Worm (Caenorhabditis elegans) whole organism, L4 larva: ENCODE measurements around the gene hpo-31.

Experiments
- F10B5.3 ChIP-seq: sonication (generic microtip); optimal IDR thresholded peaks from 2 replicates; lab custom pipeline; 2016; ENCODE audit warnings: mild to moderate bottlenecking, missing genetic modification characterization, missing compliant biosample characterization
- F26F4.8 ChIP-seq: fragments of 200-800 bp; sonication (Bioruptor generic); conservative IDR thresholded peaks from 2 replicates; pipeline ENCODE4 v1.3.6; 2022; ENCODE audit warnings: missing genetic modification characterization, missing compliant biosample characterization
- F37D6.2 ChIP-seq: sonication (generic microtip); optimal IDR thresholded peaks from 2 replicates; lab custom pipeline; 2016; ENCODE audit warnings: mild to moderate bottlenecking, missing genetic modification characterization, missing compliant biosample characterization
- F49E8.2 ChIP-seq: sonication (generic microtip); optimal IDR thresholded peaks from 2 replicates; lab custom pipeline; 2016; ENCODE audit warnings: missing compliant biosample characterization, mild to moderate bottlenecking, missing genetic modification characterization, borderline replicate concordance
- T26A8.4 ChIP-seq: fragments of 200-800 bp; sonication (Bioruptor generic); IDR thresholded peaks from 2 replicates; pipeline ENCODE4 v1.3.6; 2022; ENCODE audit warnings: missing genetic modification characterization, missing compliant biosample characterization
- Y105C5A.15 ChIP-seq: fragments of 200-800 bp; sonication (Bioruptor generic); IDR thresholded peaks from 2 replicates; pipeline ENCODE4 v1.3.6; 2022; ENCODE audit warnings: missing genetic modification characterization, missing compliant biosample characterization
- Y75B8A.6 ChIP-seq: fragments of 200-800 bp; sonication (Bioruptor generic); IDR thresholded peaks from 2 replicates; pipeline ENCODE4 v1.3.6; 2022; ENCODE audit warnings: missing genetic modification reagents, missing genetic modification characterization, missing compliant biosample characterization
- aly-2 ChIP-seq: sonication (generic microtip); optimal IDR thresholded peaks from 2 replicates; lab custom pipeline; 2018; ENCODE audit warnings: missing biosample characterization, missing genetic modification characterization
- ama-1 ChIP-seq: fragments of 150-350 bp; optimal IDR thresholded peaks from 2 replicates; lab custom pipeline; 2014; ENCODE audit warnings: inconsistent platforms, mixed read lengths
- ceh-20 ChIP-seq: fragments of 200-800 bp; sonication (Bioruptor generic); IDR thresholded peaks from 2 replicates; pipeline ENCODE4 v1.3.6; 2022; ENCODE audit warnings: missing genetic modification reagents, missing genetic modification characterization, missing compliant biosample characterization
- ceh-82 ChIP-seq: sonication (generic microtip); optimal IDR thresholded peaks from 2 replicates; lab custom pipeline; 2017; ENCODE audit warnings: missing biosample characterization, missing genetic modification characterization
- daf-19 ChIP-seq: fragments of 200-800 bp; sonication (Bioruptor generic); conservative IDR thresholded peaks from 2 replicates; pipeline ENCODE4 v1.3.6; 2022; ENCODE audit warnings: missing genetic modification characterization, missing compliant biosample characterization
- dmd-6 ChIP-seq: fragments of 200-800 bp; sonication (Bioruptor generic); IDR thresholded peaks from 2 replicates; pipeline ENCODE4 v1.3.6; 2022; ENCODE audit warnings: missing genetic modification reagents, missing genetic modification characterization, missing compliant biosample characterization
- egl-27 ChIP-seq: sonication (generic microtip); optimal IDR thresholded peaks from 3 replicates; lab custom pipeline; 2017; ENCODE audit warnings: missing biosample characterization, missing genetic modification reagents, missing genetic modification characterization
- hif-1 ChIP-seq, 2 experiments: sonication (generic microtip); optimal IDR thresholded peaks; 2 replicates each; lab custom pipeline; 2016 to 2017; ENCODE audit warnings: missing compliant biosample characterization in 2 of 2, missing genetic modification characterization in 2 of 2, missing genetic modification reagents in 2 of 2, missing genotype in 2 of 2, mild to moderate bottlenecking in 1 of 2
- lin-15B ChIP-seq: fragments of 150-350 bp; sonication (generic microtip); optimal IDR thresholded peaks from 3 replicates; lab custom pipeline; 2014; ENCODE audit warnings: missing biosample characterization, missing genetic modification characterization
- lin-38 ChIP-seq: fragments of 200-800 bp; sonication (Bioruptor generic); IDR thresholded peaks from 2 replicates; pipeline ENCODE4 v1.3.6; 2022; ENCODE audit warnings: missing genetic modification reagents, missing genetic modification characterization, missing compliant biosample characterization
- lsy-2 ChIP-seq, 2 experiments: fragments of 150-350 bp in 1 of 2; sonication (generic microtip) in 1 of 2; optimal IDR thresholded peaks; 2 replicates each; lab custom pipeline; 2014 to 2017; ENCODE audit warnings: missing biosample characterization in 2 of 2, missing genetic modification characterization in 2 of 2
- madf-5 ChIP-seq, 2 experiments: fragments of 200-800 bp; sonication (Bioruptor generic); IDR thresholded peaks; 2 replicates each; pipeline ENCODE4 v1.3.6; 2022; ENCODE audit warnings: missing compliant biosample characterization in 2 of 2, missing genetic modification characterization in 2 of 2
- mes-2 ChIP-seq: sonication (generic microtip); optimal IDR thresholded peaks from 2 replicates; lab custom pipeline; 2016; ENCODE audit warnings: missing genotype, mild to moderate bottlenecking, missing genetic modification characterization, missing compliant biosample characterization; ENCODE audit not compliant: poor library complexity, severe bottlenecking
- nhr-111 ChIP-seq: fragments of 200-800 bp; sonication (Bioruptor generic); optimal IDR thresholded peaks from 2 replicates; lab custom pipeline; 2018; ENCODE audit warnings: mild to moderate bottlenecking, missing genetic modification characterization, missing compliant biosample characterization
- nhr-41 ChIP-seq: fragments of 200-800 bp; sonication (Bioruptor generic); IDR thresholded peaks from 2 replicates; pipeline ENCODE4 v1.3.6; 2022; ENCODE audit warnings: missing genetic modification reagents, missing genetic modification characterization, missing compliant biosample characterization
- nhr-76 ChIP-seq: fragments of 150-350 bp; optimal IDR thresholded peaks from 2 replicates; lab custom pipeline; 2014; ENCODE audit warnings: missing biosample characterization, missing genetic modification characterization
- pha-4 ChIP-seq, 2 experiments: fragments of 150-350 bp in 1 of 2; fragments of 200-800 bp in 1 of 2; sonication (Bioruptor generic) in 1 of 2; IDR thresholded peaks in 1 of 2; optimal IDR thresholded peaks in 1 of 2; 2 replicates each; pipeline versions ENCODE4 v1.3.6 to Lab custom; 2014 to 2022; ENCODE audit warnings: missing genetic modification characterization in 2 of 2, missing genetic modification reagents in 2 of 2, missing biosample characterization in 1 of 2, missing compliant biosample characterization in 1 of 2
- sdz-12 ChIP-seq: fragments of 200-800 bp; sonication (Bioruptor generic); optimal IDR thresholded peaks from 2 replicates; lab custom pipeline; 2018; ENCODE audit warnings: mild to moderate bottlenecking, missing genetic modification characterization, missing compliant biosample characterization
- set-16 ChIP-seq: fragments of 200-800 bp; sonication (Bioruptor generic); IDR thresholded peaks from 2 replicates; pipeline ENCODE4 v1.3.6; 2022; ENCODE audit warnings: missing genetic modification reagents, missing genetic modification characterization, missing compliant biosample characterization
- snpc-1.2 ChIP-seq: fragments of 200-800 bp; sonication (Bioruptor generic); IDR thresholded peaks from 2 replicates; pipeline ENCODE4 v1.3.6; 2022; ENCODE audit warnings: missing genetic modification reagents, missing genetic modification characterization, missing compliant biosample characterization
- snpc-4 ChIP-seq: fragments of 150-350 bp; optimal IDR thresholded peaks from 2 replicates; lab custom pipeline; 2014; ENCODE audit warnings: missing biosample characterization, missing genetic modification characterization
- spr-3 ChIP-seq: fragments of 200-800 bp; sonication (Bioruptor generic); optimal IDR thresholded peaks from 2 replicates; lab custom pipeline; 2018; ENCODE audit warnings: mild to moderate bottlenecking, missing genetic modification characterization, missing compliant biosample characterization
- tag-97 ChIP-seq: fragments of 200-800 bp; sonication (Bioruptor generic); IDR thresholded peaks from 2 replicates; pipeline ENCODE4 v1.3.6; 2022; ENCODE audit warnings: missing genetic modification characterization, missing compliant biosample characterization
- unc-130 ChIP-seq: sonication (generic microtip); optimal IDR thresholded peaks from 2 replicates; lab custom pipeline; 2016; ENCODE audit warnings: missing genetic modification reagents, missing genetic modification characterization, missing compliant biosample characterization
- zfp-2 ChIP-seq: sonication (generic microtip); optimal IDR thresholded peaks from 2 replicates; lab custom pipeline; 2016; ENCODE audit warnings: mild to moderate bottlenecking, missing genetic modification characterization, missing compliant biosample characterization
- zip-11 ChIP-seq: fragments of 200-800 bp; sonication (Bioruptor generic); IDR thresholded peaks from 2 replicates; pipeline ENCODE4 v1.3.6; 2022; ENCODE audit warnings: missing genetic modification characterization, missing compliant biosample characterization
- ztf-11 ChIP-seq: fragments of 150-350 bp; optimal IDR thresholded peaks from 2 replicates; lab custom pipeline; 2014; ENCODE audit warnings: missing biosample characterization, missing genetic modification characterization

Gene hpo-31

ce11 chrV:13854306-13854705, 31.5 kb downstream of the hpo-31 start, which contains the start of gene ttr-21:
Gene ttr-21, minus strand, starts transcription at chrV:13854405.
- TF ChIP-seq ztf-11, result no peak
- TF ChIP-seq ama-1 (lab: Kevin White, UChicago), result no peak
- TF ChIP-seq aly-2 (tag; lab: Kevin White, UChicago), result no peak
- no peak for TF ChIP-seq set-16
- no peak for TF ChIP-seq F37D6.2 (tag; lab: Kevin White, UChicago)
- no peak for TF ChIP-seq pha-4 (GFP tag; IDR thresholded peaks at IDR 0.05; lab: Robert Waterston, UW)
- TF ChIP-seq pha-4 (tag; optimal IDR thresholded peaks at IDR 0.05; lab: Kevin White, UChicago), result no peak

DNA sequence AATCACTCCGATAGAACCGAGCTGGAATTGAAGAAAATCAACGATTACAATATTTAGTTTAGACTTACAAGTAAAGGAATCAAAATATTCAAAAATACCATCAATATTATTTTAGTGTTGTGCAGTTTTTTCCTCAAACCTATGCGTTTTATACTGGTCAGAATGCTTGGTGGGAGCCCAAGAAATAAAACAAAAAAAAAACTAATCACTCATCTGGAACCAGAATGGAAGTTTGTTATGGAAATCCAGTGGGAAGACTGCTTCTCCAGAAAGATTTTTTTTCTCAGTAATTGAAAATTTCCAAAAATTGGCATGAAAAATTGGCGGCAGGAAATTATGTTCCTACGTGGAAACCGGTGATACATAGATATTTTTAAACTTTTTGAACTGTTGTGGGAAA, 33.5 kb downstream of the hpo-31 start, which contains the start of gene srx-134:
srx-134 (minus strand) TSS at position 101 of the 400 bp plus-strand sequence.
- TF ChIP-seq daf-19 (GFP tag; lab: Robert Waterston, UW), result no peak
- no peak for TF ChIP-seq mes-2 (tag; lab: Kevin White, UChicago)
- TF ChIP-seq lsy-2 (tag; optimal IDR thresholded peaks at IDR 0.05; lab: Kevin White, UChicago), result no peak
- no peak for TF ChIP-seq hif-1 (tag; optimal IDR thresholded peaks at IDR 0.05; lab: Kevin White, UChicago)
- no peak for TF ChIP-seq ceh-20 (GFP tag; lab: Robert Waterston, UW)
- no peak for TF ChIP-seq Y105C5A.15 (GFP tag; lab: Robert Waterston, UW)
- no peak for TF ChIP-seq snpc-1.2 (GFP tag; lab: Robert Waterston, UW)
- TF ChIP-seq ceh-82 (tag; lab: Kevin White, UChicago), result no peak
- TF ChIP-seq F26F4.8 (GFP tag; lab: Robert Waterston, UW), result no peak
- no peak for TF ChIP-seq egl-27

DNA sequence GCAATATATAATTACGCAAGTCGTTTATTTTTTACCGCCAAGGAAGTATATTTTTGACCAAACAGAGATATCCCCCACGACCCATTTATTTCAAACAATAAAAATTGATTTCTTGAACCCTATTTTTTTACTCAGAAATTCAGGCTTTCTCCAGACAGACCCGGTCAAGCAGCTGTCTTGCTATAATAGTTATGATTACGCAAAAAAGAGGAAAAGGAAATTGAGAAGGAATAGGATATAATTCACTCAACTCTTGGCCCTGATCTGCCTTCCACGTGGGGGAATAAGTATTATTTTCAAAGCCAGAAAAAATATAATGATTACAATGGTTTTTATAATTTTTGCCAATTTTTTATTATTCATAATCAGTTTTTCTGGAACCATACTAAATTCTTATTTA, 34.3 kb downstream of the hpo-31 start, which contains the start of gene srx-136:
srx-136 (plus strand) TSS at position 301 of the 400 bp plus-strand sequence.
- no peak for TF ChIP-seq sdz-12 (GFP tag; lab: Kevin White, UChicago)
- no peak for TF ChIP-seq spr-3 (GFP tag; lab: Kevin White, UChicago)
- TF ChIP-seq nhr-111, result no peak
- no peak for TF ChIP-seq T26A8.4 (GFP tag; lab: Robert Waterston, UW)
- TF ChIP-seq snpc-1.2 (GFP tag; lab: Robert Waterston, UW), result no peak
- no peak for TF ChIP-seq zfp-2 (tag; lab: Kevin White, UChicago)
- TF ChIP-seq, all 104 proteins: peak for 0

DNA sequence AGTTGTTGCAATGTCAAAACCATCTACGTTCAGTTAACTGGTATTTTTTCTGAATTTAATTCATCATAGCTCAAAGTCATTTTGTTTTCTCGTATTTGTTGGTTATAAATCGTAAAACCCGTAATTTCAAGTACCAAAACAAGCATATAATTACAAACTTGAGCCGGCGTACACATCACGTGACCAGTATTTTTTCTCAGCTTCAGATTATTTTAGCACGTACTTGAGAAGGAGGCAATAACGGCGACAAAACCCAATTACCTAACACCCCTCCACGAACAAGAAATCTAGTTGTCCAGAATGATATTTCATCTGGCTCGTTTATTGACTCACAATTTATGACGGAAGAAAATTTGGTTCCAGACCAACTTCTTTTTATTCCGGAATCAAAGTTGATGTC, 36.1 kb downstream of the hpo-31 start, which contains the start of gene srx-135:
srx-135 (plus strand) TSS at position 301 of the 400 bp plus-strand sequence.
- TF ChIP-seq F10B5.3 (tag; lab: Kevin White, UChicago) (no peak), lin-38 (GFP tag; lab: Robert Waterston, UW) (no peak), nhr-41 (GFP tag; lab: Robert Waterston, UW) (no peak), ztf-11 (no peak), madf-5 (GFP tag; IDR thresholded peaks at IDR 0.05; lab: Robert Waterston, UW) (no peak), tag-97 (GFP tag; lab: Robert Waterston, UW) (no peak), unc-130 (GFP tag; lab: Kevin White, UChicago) (no peak), lin-15B (tag; lab: Kevin White, UChicago) (no peak), nhr-76 (no peak), spr-3 (GFP tag; lab: Kevin White, UChicago) (no peak), zip-11 (no peak), snpc-4 (tag; lab: Kevin White, UChicago) (no peak), daf-19 (GFP tag; lab: Robert Waterston, UW) (no peak), F49E8.2 (no peak), aly-2 (tag; lab: Kevin White, UChicago) (no peak), Y75B8A.6 (GFP tag; lab: Robert Waterston, UW) (no peak), dmd-6 (no peak)
